Worm (Caenorhabditis elegans) whole organism, L4 larva: ENCODE measurements around the gene col-40.
"Not testable (repeated sequence)": the region's sequence is repeated elsewhere in the genome, so short reads cannot be mapped to it uniquely, and the experiment has no call there.

Experiments
- R02D3.7 ChIP-seq: fragments of 150-350 bp; sonication (generic microtip); optimal IDR thresholded peaks from 3 replicates; lab custom pipeline; 2014; ENCODE audit warnings: missing biosample characterization, missing genetic modification characterization
- cey-2 ChIP-seq: sonication (generic microtip); optimal IDR thresholded peaks from 3 replicates; lab custom pipeline; 2017; ENCODE audit warnings: missing genetic modification characterization, mild to moderate bottlenecking, missing compliant biosample characterization, antibody characterized with exemption, borderline replicate concordance; ENCODE audit not compliant: insufficient read depth
- daf-12 ChIP-seq: fragments of 150-350 bp; optimal IDR thresholded peaks from 2 replicates; lab custom pipeline; 2014; ENCODE audit warnings: missing biosample characterization, missing genetic modification reagents, missing genetic modification characterization
- fos-1 ChIP-seq: fragments of 150-350 bp; optimal IDR thresholded peaks from 2 replicates; lab custom pipeline; 2014; ENCODE audit warnings: missing biosample characterization, missing genetic modification characterization
- mdt-29 ChIP-seq: fragments of 200-800 bp; sonication (Bioruptor generic); IDR thresholded peaks from 2 replicates; pipeline ENCODE4 v1.3.6; 2022; ENCODE audit warnings: missing genetic modification reagents, missing genetic modification characterization, missing compliant biosample characterization
- nhr-28 ChIP-seq: fragments of 150-350 bp; optimal IDR thresholded peaks from 2 replicates; lab custom pipeline; 2014; ENCODE audit warnings: missing biosample characterization, missing genetic modification characterization
- nhr-48 ChIP-seq: sonication (generic microtip); optimal IDR thresholded peaks from 2 replicates; lab custom pipeline; 2016; ENCODE audit warnings: mild to moderate bottlenecking, missing genetic modification characterization, missing compliant biosample characterization
- nhr-76 ChIP-seq: fragments of 150-350 bp; optimal IDR thresholded peaks from 2 replicates; lab custom pipeline; 2014; ENCODE audit warnings: missing biosample characterization, missing genetic modification characterization
- nhr-77 ChIP-seq: fragments of 150-350 bp; optimal IDR thresholded peaks from 2 replicates; lab custom pipeline; 2014; ENCODE audit warnings: missing biosample characterization, missing genetic modification characterization
- pqm-1 ChIP-seq: sonication (generic microtip); optimal IDR thresholded peaks from 2 replicates; lab custom pipeline; 2017; ENCODE audit warnings: missing biosample characterization, missing genetic modification characterization
- unc-62 ChIP-seq, 3 experiments: fragments of 150-350 bp in 1 of 3; sonication (generic microtip); optimal IDR thresholded peaks in 2 of 3; peaks in 1 of 3; 1 replicate in 1 of 3; 2 replicates in 2 of 3; lab custom pipeline; 2014 to 2017; ENCODE audit warnings: missing biosample characterization in 3 of 3, missing genetic modification characterization in 3 of 3, missing genetic modification reagents in 3 of 3, missing genotype in 1 of 3

DNA sequence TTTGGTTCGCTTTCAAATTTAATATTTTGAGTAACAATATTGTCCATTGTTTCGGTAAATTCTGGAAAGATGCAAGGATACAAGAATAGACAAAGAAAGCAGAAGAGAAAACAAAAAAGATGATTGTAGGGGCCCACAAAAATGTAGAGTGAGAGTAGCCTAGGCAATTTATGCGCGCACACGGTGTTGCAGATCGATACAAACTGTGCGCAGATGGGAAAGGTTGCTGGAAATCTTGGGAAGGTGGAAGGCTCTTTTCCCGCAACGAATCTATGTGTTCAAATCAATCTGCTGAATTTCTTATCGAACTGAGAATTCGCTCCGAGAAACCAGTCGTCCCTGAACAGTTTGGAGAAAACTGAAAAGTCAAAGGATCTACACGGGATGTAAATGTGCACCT lies 46.1 kb downstream of the col-40 start, which contains the start of gene btb-10:
- not testable (repeated sequence) for TF ChIP-seq cey-2; mdt-29 (GFP tag; lab: Robert Waterston, UW); nhr-28 (tag; lab: Kevin White, UChicago); nhr-77 (tag; lab: Kevin White, UChicago); pqm-1 (tag; lab: Kevin White, UChicago); fos-1 (tag; lab: Kevin White, UChicago); daf-12 (tag; lab: Kevin White, UChicago); nhr-48 (tag; lab: Kevin White, UChicago); nhr-76; unc-62 (GFP tag; optimal IDR thresholded peaks at IDR 0.05 in 1 of 2; lab: Kevin White, UChicago); unc-62 (tag; optimal IDR thresholded peaks at IDR 0.05; lab: Kevin White, UChicago); R02D3.7 (tag; lab: Kevin White, UChicago)
